Fruit fly (Drosophila melanogaster) whole organism, embryonic: ENCODE measurements around the gene dmrt11E.

Experiments used
- Aef1 ChIP-seq: fragments of 200-800 bp; sonication (Bioruptor generic); IDR thresholded peaks from 3 replicates; pipeline ENCODE4 v1.3.6; 2022; ENCODE audit warnings: missing biosample characterization, missing genetic modification characterization
- BEAF-32 ChIP-seq: fragments of 200-800 bp; sonication (Bioruptor generic); optimal IDR thresholded peaks from 3 replicates; lab custom pipeline; 2017; ENCODE audit warnings: missing biosample characterization, missing genetic modification characterization, mild to moderate bottlenecking, moderate library complexity, missing genetic modification reagents
- CG10209 ChIP-seq: fragments of 200-800 bp; sonication (Bioruptor generic); optimal IDR thresholded peaks from 3 replicates; lab custom pipeline; 2017; ENCODE audit warnings: missing biosample characterization, mild to moderate bottlenecking, missing genetic modification characterization, missing genetic modification reagents
- CG11456 ChIP-seq: fragments of 200-800 bp; sonication (Bioruptor generic); IDR thresholded peaks from 3 replicates; pipeline ENCODE4 v1.3.6; 2022; ENCODE audit warnings: missing biosample characterization, missing genetic modification characterization
- CG14667 ChIP-seq: fragments of 200-800 bp; sonication (Bioruptor generic); IDR thresholded peaks from 2 replicates; pipeline ENCODE4 v1.3.6; 2022; ENCODE audit warnings: missing biosample characterization, missing genetic modification characterization
- CG14965 ChIP-seq: fragments of 200-800 bp; sonication (Bioruptor generic); optimal IDR thresholded peaks from 2 replicates; lab custom pipeline; 2016; ENCODE audit warnings: missing biosample characterization, missing genetic modification characterization, borderline replicate concordance
- CG15479 ChIP-seq: fragments of 200-800 bp; sonication (Bioruptor generic); optimal IDR thresholded peaks from 3 replicates; lab custom pipeline; 2019; ENCODE audit warnings: missing biosample characterization, mild to moderate bottlenecking, missing genetic modification characterization, moderate library complexity
- CG17359 ChIP-seq: fragments of 200-800 bp; sonication (Bioruptor generic); optimal IDR thresholded peaks from 3 replicates; lab custom pipeline; 2018; ENCODE audit warnings: missing biosample characterization, mild to moderate bottlenecking, missing genetic modification characterization, moderate library complexity
- CG17361 ChIP-seq: fragments of 200-800 bp; sonication (Bioruptor generic); IDR thresholded peaks from 3 replicates; pipeline ENCODE4 v1.3.6; 2022; ENCODE audit warnings: missing biosample characterization, missing genetic modification characterization
- CG1832 ChIP-seq: fragments of 200-800 bp; sonication (Bioruptor generic); optimal IDR thresholded peaks from 2 replicates; lab custom pipeline; 2017; ENCODE audit warnings: missing biosample characterization, mild to moderate bottlenecking, missing genetic modification characterization, inconsistent platforms
- CG18619 ChIP-seq: fragments of 200-800 bp; sonication (Bioruptor generic); optimal IDR thresholded peaks from 3 replicates; lab custom pipeline; 2017; ENCODE audit warnings: missing biosample characterization, mild to moderate bottlenecking, missing genetic modification characterization
- CG2202 ChIP-seq: fragments of 200-800 bp; sonication (Bioruptor generic); optimal IDR thresholded peaks from 2 replicates; lab custom pipeline; 2018; ENCODE audit warnings: missing biosample characterization, mild to moderate bottlenecking, missing genetic modification characterization
- CG30431 ChIP-seq: fragments of 200-800 bp; sonication (Bioruptor generic); optimal IDR thresholded peaks from 2 replicates; lab custom pipeline; 2017; ENCODE audit warnings: missing biosample characterization, missing genetic modification characterization
- CG31224 ChIP-seq: fragments of 200-800 bp; sonication (Bioruptor generic); IDR thresholded peaks from 2 replicates; pipeline ENCODE4 v1.3.6; 2022; ENCODE audit warnings: missing biosample characterization, missing genetic modification characterization
- CG4854 ChIP-seq: fragments of 200-800 bp; sonication (Bioruptor generic); optimal IDR thresholded peaks from 2 replicates; lab custom pipeline; 2016; ENCODE audit warnings: missing biosample characterization, missing genetic modification characterization, inconsistent platforms
- CG7372 ChIP-seq: fragments of 200-800 bp; sonication (Bioruptor generic); IDR thresholded peaks from 2 replicates; pipeline ENCODE4 v1.3.6; 2022; ENCODE audit warnings: missing biosample characterization, missing genetic modification characterization
- CG7745 ChIP-seq: fragments of 200-800 bp; sonication (Bioruptor generic); optimal IDR thresholded peaks from 2 replicates; lab custom pipeline; 2018; ENCODE audit warnings: missing biosample characterization, mild to moderate bottlenecking, missing genetic modification characterization, moderate library complexity
- CG7987 ChIP-seq: fragments of 200-800 bp; sonication (Bioruptor generic); optimal IDR thresholded peaks from 2 replicates; lab custom pipeline; 2018; ENCODE audit warnings: missing biosample characterization, mild to moderate bottlenecking, missing genetic modification characterization, moderate library complexity
- CG8281 ChIP-seq: fragments of 200-800 bp; sonication (Bioruptor generic); optimal IDR thresholded peaks from 2 replicates; lab custom pipeline; 2018; ENCODE audit warnings: missing biosample characterization, mild to moderate bottlenecking, missing genetic modification characterization, moderate library complexity
- CG8290 ChIP-seq, 3 experiments: fragments of 200-800 bp; sonication (Bioruptor generic); optimal IDR thresholded peaks; 2 replicates each; lab custom pipeline; 2016 to 2019; ENCODE audit warnings: missing biosample characterization in 3 of 3, missing genetic modification characterization in 3 of 3, mild to moderate bottlenecking in 2 of 3, moderate library complexity in 1 of 3
- E2f1 ChIP-seq: fragments of 200-800 bp; sonication (Bioruptor generic); IDR thresholded peaks from 2 replicates; pipeline ENCODE4 v1.3.6; 2022; ENCODE audit warnings: missing biosample characterization, missing genetic modification characterization
- Fer1 ChIP-seq: fragments of 200-800 bp; sonication (Bioruptor generic); optimal IDR thresholded peaks from 2 replicates; lab custom pipeline; 2017; ENCODE audit warnings: missing biosample characterization, mild to moderate bottlenecking, missing genetic modification characterization
- Fer2 ChIP-seq: fragments of 200-800 bp; sonication (Bioruptor generic); optimal IDR thresholded peaks from 2 replicates; lab custom pipeline; 2018; ENCODE audit warnings: missing biosample characterization, mild to moderate bottlenecking, missing genetic modification characterization, moderate library complexity
- HHEX ChIP-seq: fragments of 200-800 bp; sonication (Bioruptor generic); optimal IDR thresholded peaks from 3 replicates; lab custom pipeline; 2017; ENCODE audit warnings: missing biosample characterization, mild to moderate bottlenecking, missing genetic modification characterization, missing genetic modification reagents
- Lim3 ChIP-seq: fragments of 200-800 bp; sonication (Bioruptor generic); IDR thresholded peaks from 2 replicates; pipeline ENCODE4 v1.3.6; 2022; ENCODE audit warnings: missing biosample characterization, missing genetic modification characterization
- Med ChIP-seq: fragments of 200-800 bp; sonication (Bioruptor generic); peaks from one replicate; lab custom pipeline; 2016; ENCODE audit warnings: missing biosample characterization, missing genetic modification characterization, mild to moderate bottlenecking, inconsistent platforms, moderate library complexity
- Meics ChIP-seq: fragments of 200-800 bp; sonication (Bioruptor generic); optimal IDR thresholded peaks from 2 replicates; lab custom pipeline; 2017; ENCODE audit warnings: missing biosample characterization, mild to moderate bottlenecking, missing genetic modification characterization
- Neu2 ChIP-seq: fragments of 200-800 bp; sonication (Bioruptor generic); optimal IDR thresholded peaks from 3 replicates; lab custom pipeline; 2016; ENCODE audit warnings: missing biosample characterization, missing genetic modification characterization, borderline replicate concordance
- YL-1 ChIP-seq: fragments of 200-800 bp; sonication (Bioruptor generic); optimal IDR thresholded peaks from 3 replicates; lab custom pipeline; 2017; ENCODE audit warnings: missing biosample characterization, mild to moderate bottlenecking, missing genetic modification characterization
- aop ChIP-seq: fragments of 200-800 bp; sonication (Bioruptor generic); IDR thresholded peaks from 2 replicates; pipeline ENCODE4 v1.3.6; 2022; ENCODE audit warnings: missing biosample characterization, missing genetic modification characterization
- ap ChIP-seq: fragments of 200-800 bp; sonication (Bioruptor generic); IDR thresholded peaks from 2 replicates; pipeline ENCODE4 v1.3.6; 2022; ENCODE audit warnings: missing biosample characterization, missing genetic modification characterization
- br ChIP-seq: fragments of >200 bp; optimal IDR thresholded peaks from 2 replicates; lab custom pipeline; 2017
- cg ChIP-seq: fragments of 200-800 bp; sonication (Bioruptor generic); optimal IDR thresholded peaks from 3 replicates; lab custom pipeline; 2019; ENCODE audit warnings: missing biosample characterization, mild to moderate bottlenecking, missing genetic modification characterization, moderate library complexity
- corto ChIP-seq: fragments of 200-800 bp; sonication (Bioruptor generic); optimal IDR thresholded peaks from 2 replicates; lab custom pipeline; 2016; ENCODE audit warnings: missing biosample characterization, mild to moderate bottlenecking, missing genetic modification characterization, moderate library complexity
- crc ChIP-seq: fragments of 200-800 bp; sonication (Bioruptor generic); optimal IDR thresholded peaks from 2 replicates; lab custom pipeline; 2016; ENCODE audit warnings: missing biosample characterization, missing genetic modification characterization
- esg ChIP-seq: fragments of 200-800 bp; sonication (Bioruptor generic); conservative IDR thresholded peaks from 2 replicates; pipeline ENCODE4 v1.3.6; 2022; ENCODE audit warnings: missing biosample characterization, missing genetic modification characterization
- fd64A ChIP-seq: fragments of 200-800 bp; sonication (Bioruptor generic); optimal IDR thresholded peaks from 3 replicates; lab custom pipeline; 2018; ENCODE audit warnings: missing biosample characterization, mild to moderate bottlenecking, missing genetic modification characterization
- fru ChIP-seq: fragments of >200 bp; optimal IDR thresholded peaks from 2 replicates; lab custom pipeline; 2017
- fu2 ChIP-seq: fragments of 200-800 bp; sonication (Bioruptor generic); optimal IDR thresholded peaks from 2 replicates; lab custom pipeline; 2016; ENCODE audit warnings: missing biosample characterization, missing genetic modification characterization
- gt ChIP-seq: fragments of 200-800 bp; sonication (Bioruptor generic); IDR thresholded peaks from 2 replicates; pipeline ENCODE4 v1.3.6; 2022; ENCODE audit warnings: missing biosample characterization, missing genetic modification characterization
- hb ChIP-seq: fragments of 200-800 bp; sonication (Bioruptor generic); IDR thresholded peaks from 3 replicates; pipeline ENCODE4 v1.3.6; 2022; ENCODE audit warnings: missing biosample characterization, missing genetic modification characterization; ENCODE audit not compliant: partially characterized antibody
- hth ChIP-seq: fragments of >200 bp; optimal IDR thresholded peaks from 2 replicates; lab custom pipeline; 2017; ENCODE audit warnings: inconsistent platforms
- ind ChIP-seq: fragments of 200-800 bp; sonication (Bioruptor generic); optimal IDR thresholded peaks from 3 replicates; lab custom pipeline; 2016; ENCODE audit warnings: missing biosample characterization, missing genetic modification characterization
- lbe ChIP-seq: fragments of 200-800 bp; sonication (Bioruptor generic); optimal IDR thresholded peaks from 2 replicates; lab custom pipeline; 2016; ENCODE audit warnings: missing biosample characterization, mild to moderate bottlenecking, missing genetic modification characterization
- ro ChIP-seq: fragments of 200-800 bp; sonication (Bioruptor generic); IDR thresholded peaks from 2 replicates; pipeline ENCODE4 v1.3.6; 2022; ENCODE audit warnings: missing biosample characterization, missing genetic modification characterization
- sd ChIP-seq: fragments of 200-800 bp; sonication (Bioruptor generic); optimal IDR thresholded peaks from 3 replicates; lab custom pipeline; 2018; ENCODE audit warnings: missing biosample characterization, mild to moderate bottlenecking, missing genetic modification characterization, moderate library complexity
- stwl ChIP-seq: fragments of 200-800 bp; sonication (Bioruptor generic); optimal IDR thresholded peaks from 3 replicates; lab custom pipeline; 2018; ENCODE audit warnings: missing biosample characterization, mild to moderate bottlenecking, missing genetic modification characterization, moderate library complexity
- tgo ChIP-seq: fragments of 200-800 bp; sonication (Bioruptor generic); IDR thresholded peaks from 3 replicates; pipeline ENCODE4 v1.3.6; 2022; ENCODE audit warnings: missing biosample characterization, missing genetic modification characterization
- tin ChIP-seq: fragments of 200-800 bp; sonication (Bioruptor generic); optimal IDR thresholded peaks from 3 replicates; lab custom pipeline; 2016; ENCODE audit warnings: missing biosample characterization, missing genetic modification characterization
- wek ChIP-seq: fragments of 200-800 bp; sonication (Bioruptor generic); optimal IDR thresholded peaks from 3 replicates; lab custom pipeline; 2018; ENCODE audit warnings: missing biosample characterization, mild to moderate bottlenecking, missing genetic modification characterization, moderate library complexity
- zf30C ChIP-seq: fragments of 200-800 bp; sonication (Bioruptor generic); optimal IDR thresholded peaks from 3 replicates; lab custom pipeline; 2018; ENCODE audit warnings: missing biosample characterization, mild to moderate bottlenecking, missing genetic modification characterization
- zfh1 ChIP-seq: fragments of 200-800 bp; sonication (Bioruptor generic); IDR thresholded peaks from 3 replicates; pipeline ENCODE4 v1.3.6; 2022; ENCODE audit warnings: missing biosample characterization, missing genetic modification characterization

dmrt11E gene

dm6 chrX:13332702-13333243 is 35.2 kb upstream of the dmrt11E start (continued):
- no peak for TF ChIP-seq aop (GFP tag; lab: Robert Waterston, UW)
- no peak for TF ChIP-seq hb
- TF ChIP-seq CG31224 (GFP tag; lab: Robert Waterston, UW), result no peak
- no peak for TF ChIP-seq zf30C
- TF ChIP-seq gt (GFP tag; lab: Robert Waterston, UW), result no peak
- no peak for TF ChIP-seq stwl (tag; lab: Kevin White, UChicago)
- no peak for TF ChIP-seq CG7745 (tag; lab: Kevin White, UChicago)
- no peak for TF ChIP-seq CG1832 (GFP tag; lab: Kevin White, UChicago)
- peak; percentile 33 for TF ChIP-seq ind (GFP tag; lab: Kevin White, UChicago)
- no peak for TF ChIP-seq CG14667 (GFP tag; lab: Robert Waterston, UW)
- TF ChIP-seq CG10209 (GFP tag; lab: Kevin White, UChicago), result no peak
- TF ChIP-seq CG18619 (GFP tag; lab: Kevin White, UChicago), result peak; percentile 16
- no peak for TF ChIP-seq br
- no peak for TF ChIP-seq Fer1
- no peak for TF ChIP-seq CG11456 (GFP tag; lab: Robert Waterston, UW)
- no peak for TF ChIP-seq wek (GFP tag; lab: Kevin White, UChicago)
- no peak for TF ChIP-seq CG4854 (GFP tag; lab: Kevin White, UChicago)
- TF ChIP-seq fru (lab: Kevin White, UChicago), result no peak
- no peak for TF ChIP-seq CG17359 (tag; lab: Kevin White, UChicago)
- no peak for TF ChIP-seq YL-1 (GFP tag; lab: Kevin White, UChicago)
- no peak for TF ChIP-seq CG7987 (GFP tag; lab: Kevin White, UChicago)
- TF ChIP-seq CG7372 (GFP tag; lab: Robert Waterston, UW), result peak; percentile 44; the same call in 1 of the 2 replicates
- peak; percentile 57 for TF ChIP-seq Med (GFP tag; lab: Kevin White, UChicago)
- no peak for TF ChIP-seq fd64A (GFP tag; lab: Kevin White, UChicago)
- TF ChIP-seq CG30431 (GFP tag; lab: Kevin White, UChicago), result no peak
- no peak for TF ChIP-seq HHEX (GFP tag; lab: Kevin White, UChicago)
- no peak for TF ChIP-seq Fer2
- peak; percentile 57 for TF ChIP-seq Meics (GFP tag; lab: Kevin White, UChicago)
- TF ChIP-seq zfh1, result no peak
- no peak for TF ChIP-seq ap
- TF ChIP-seq Neu2 (GFP tag; lab: Kevin White, UChicago), result no peak
- no peak for TF ChIP-seq BEAF-32
- no peak for TF ChIP-seq hth (lab: Kevin White, UChicago)
- no peak for TF ChIP-seq CG8290 (GFP tag; optimal IDR thresholded peaks at IDR 0.05; lab: Kevin White, UChicago)
- TF ChIP-seq CG8290 (tag; optimal IDR thresholded peaks at IDR 0.05; lab: Kevin White, UChicago), result no peak
- no peak for TF ChIP-seq sd (tag; lab: Kevin White, UChicago)
- no peak for TF ChIP-seq CG17361 (GFP tag; lab: Robert Waterston, UW)
- TF ChIP-seq fu2, result no peak
- TF ChIP-seq esg (GFP tag; lab: Robert Waterston, UW), result no peak
- TF ChIP-seq corto (GFP tag; lab: Kevin White, UChicago), result no peak
- TF ChIP-seq lbe (GFP tag; lab: Kevin White, UChicago), result no peak
- TF ChIP-seq CG14965, result no peak
- no peak for TF ChIP-seq tin (GFP tag; lab: Kevin White, UChicago)
- TF ChIP-seq CG15479 (GFP tag; lab: Kevin White, UChicago), result no peak
- TF ChIP-seq crc (GFP tag; lab: Kevin White, UChicago), result peak; percentile 12
- TF ChIP-seq cg, result no peak
- TF ChIP-seq Aef1 (GFP tag; lab: Robert Waterston, UW), result no peak
- no peak for TF ChIP-seq ro
- no peak for TF ChIP-seq tgo (GFP tag; lab: Robert Waterston, UW)
- no peak for TF ChIP-seq CG2202 (tag; lab: Kevin White, UChicago)
- no peak for TF ChIP-seq CG8281 (tag; lab: Kevin White, UChicago)
- no peak for TF ChIP-seq Lim3 (GFP tag; lab: Robert Waterston, UW)
- TF ChIP-seq E2f1 (GFP tag; lab: Robert Waterston, UW), result no peak
